Worm (Caenorhabditis elegans) whole organism, mixed stage, embryonic: ENCODE results near the gene fbxa-26.

Source experiments
- ceh-43 ChIP-seq: fragments of 200-800 bp; sonication (Bioruptor generic); optimal IDR thresholded peaks from 2 replicates; lab custom pipeline; 2018; ENCODE audit warnings: mild to moderate bottlenecking, missing genetic modification characterization, moderate library complexity, missing compliant biosample characterization
- ces-1 ChIP-seq: fragments of 150-350 bp; optimal IDR thresholded peaks from 2 replicates; lab custom pipeline; 2014; ENCODE audit warnings: missing biosample characterization, missing genetic modification reagents, missing genetic modification characterization
- elt-1 ChIP-seq: sonication (generic microtip); optimal IDR thresholded peaks from 2 replicates; lab custom pipeline; 2017; ENCODE audit warnings: missing genetic modification characterization, mild to moderate bottlenecking, missing compliant biosample characterization, antibody characterized with exemption, moderate library complexity, borderline replicate concordance; ENCODE audit not compliant: insufficient read depth
- mab-5 ChIP-seq: fragments of 150-350 bp; optimal IDR thresholded peaks from 2 replicates; lab custom pipeline; 2014; ENCODE audit warnings: missing biosample characterization, missing genetic modification characterization
- mep-1 ChIP-seq: fragments of 150-350 bp; optimal IDR thresholded peaks from 2 replicates; lab custom pipeline; 2017; ENCODE audit warnings: missing biosample characterization, missing genetic modification reagents, missing genetic modification characterization, inconsistent platforms
- nhr-28 ChIP-seq: fragments of 150-350 bp; optimal IDR thresholded peaks from 2 replicates; lab custom pipeline; 2014; ENCODE audit warnings: missing biosample characterization, missing genetic modification characterization
- pha-4 ChIP-seq: fragments of 150-350 bp; optimal IDR thresholded peaks from 2 replicates; lab custom pipeline; 2018; ENCODE audit warnings: missing biosample characterization, missing genetic modification reagents, missing genetic modification characterization
- sem-2 ChIP-seq: fragments of 200-800 bp; sonication (Bioruptor generic); optimal IDR thresholded peaks from 2 replicates; lab custom pipeline; 2018; ENCODE audit warnings: mild to moderate bottlenecking, missing genetic modification characterization, missing compliant biosample characterization
- snpc-4 ChIP-seq: fragments of 150-350 bp; optimal IDR thresholded peaks from 2 replicates; lab custom pipeline; 2014; ENCODE audit warnings: missing biosample characterization, missing genetic modification characterization
- tbx-8 ChIP-seq: fragments of 200-800 bp; sonication (Bioruptor generic); optimal IDR thresholded peaks from 2 replicates; lab custom pipeline; 2018; ENCODE audit warnings: mild to moderate bottlenecking, missing genetic modification characterization, moderate library complexity, missing compliant biosample characterization
- unc-62 ChIP-seq: fragments of 150-350 bp; optimal IDR thresholded peaks from 2 replicates; lab custom pipeline; 2014; ENCODE audit warnings: missing biosample characterization, missing genetic modification reagents, missing genetic modification characterization

- TF ChIP-seq tbx-8 (GFP tag; lab: Kevin White, UChicago) (no peak), unc-62 (GFP tag; lab: Kevin White, UChicago) (no peak), mep-1 (no peak), nhr-28 (no peak), elt-1 (tag; lab: Kevin White, UChicago) (no peak), snpc-4 (tag; lab: Kevin White, UChicago) (no peak), pha-4 (tag; lab: Kevin White, UChicago) (no peak), sem-2 (GFP tag; lab: Kevin White, UChicago) (no peak), ceh-43 (no peak), mab-5 (tag; lab: Kevin White, UChicago) (no peak), ces-1 (GFP tag; lab: Kevin White, UChicago) (no peak)
Observed at ce11 chrIII:1295149-1295716, 47.1 kb downstream of the fbxa-26 start, which contains the start of gene fbxa-35.
